Worm (Caenorhabditis elegans) whole organism, L4/young adult: ENCODE results near the gene clec-218.

Experiments used
- W03F9.2 ChIP-seq: fragments of 150-350 bp; optimal IDR thresholded peaks from 2 replicates; lab custom pipeline; 2014; ENCODE audit warnings: missing biosample characterization, missing genetic modification characterization
- dao-5 ChIP-seq: sonication (generic microtip); optimal IDR thresholded peaks from 2 replicates; lab custom pipeline; 2016; ENCODE audit warnings: missing genotype, missing genetic modification characterization, moderate library complexity, missing compliant biosample characterization
- him-1 ChIP-seq: sonication (generic microtip); optimal IDR thresholded peaks from 2 replicates; lab custom pipeline; 2016; ENCODE audit warnings: missing genotype, missing genetic modification reagents, missing genetic modification characterization, missing compliant biosample characterization

Gene clec-218

ce11 chrV:8357756-8358155 lies 50.0 kb downstream of the clec-218 start:
- TF ChIP-seq him-1 (tag; lab: Kevin White, UChicago), result no peak
- TF ChIP-seq W03F9.2, result no peak

DNA sequence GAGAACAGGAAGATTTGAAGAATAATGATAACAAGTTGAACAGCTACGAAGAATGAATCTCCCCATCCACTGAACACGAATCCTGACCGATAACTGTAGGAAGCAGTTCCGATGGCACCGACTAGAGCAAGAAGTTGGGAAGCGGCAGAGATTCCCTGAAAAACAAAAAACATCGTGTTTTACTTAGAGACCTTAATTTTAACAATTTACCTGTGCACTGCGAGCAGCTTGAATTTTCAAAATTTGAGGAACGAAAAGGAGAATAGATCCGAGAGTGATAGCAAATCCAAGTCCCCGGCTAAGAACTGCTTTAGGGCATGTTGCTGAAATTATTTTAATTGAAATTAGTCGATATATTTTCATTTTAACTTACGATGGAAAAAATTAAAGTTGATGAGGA lies 51.0 kb downstream of the clec-218 start:
- TF ChIP-seq W03F9.2 (no peak), him-1 (tag; lab: Kevin White, UChicago) (no peak), dao-5 (tag; lab: Kevin White, UChicago) (no peak)

- TF ChIP-seq W03F9.2, result peak; percentile 83
- no peak for TF ChIP-seq him-1 (tag; lab: Kevin White, UChicago)
Observed at ce11 chrV:8359113-8359564, 51.4 kb downstream of the clec-218 start, which contains the start of gene mpdu-1. mpdu-1 (minus strand) TSS chrV:8359163.

DNA sequence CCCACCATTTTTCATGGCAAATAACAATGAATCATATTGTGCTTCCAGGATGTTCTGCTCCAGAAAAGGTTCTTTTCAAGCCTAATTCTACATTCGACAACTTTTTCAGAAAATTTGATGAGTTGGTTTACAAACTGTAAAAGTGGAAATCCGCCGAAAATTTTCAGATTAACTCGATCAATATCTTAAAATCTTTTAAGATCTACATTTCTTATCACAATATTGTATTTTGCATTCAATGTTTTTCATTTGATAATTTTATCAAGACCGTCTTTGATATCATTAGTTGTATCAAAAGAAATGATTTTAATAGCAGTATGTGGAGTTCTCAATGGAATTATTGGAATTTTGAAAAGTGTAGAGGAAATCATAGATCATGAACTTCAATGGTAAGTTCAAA lies 52.0 kb downstream of the clec-218 start, which contains the start of gene F38E1.6:
Gene F38E1.6 (plus strand): TSS at position 301 of the 400 bp plus-strand sequence.
- no peak for TF ChIP-seq dao-5 (tag; lab: Kevin White, UChicago)
- no peak for TF ChIP-seq W03F9.2
- no peak for TF ChIP-seq him-1 (tag; lab: Kevin White, UChicago)
